Fruit fly (Drosophila melanogaster): ENCODE measurements around the gene CG6398.

dm6 chrX:17828298-17829033 is 2.2 kb upstream of the CG6398 start:
- TF ChIP-seq Dll (optimal IDR thresholded peaks at IDR 0.05) (no peak), pan (optimal IDR thresholded peaks at IDR 0.05) (no peak), psq (optimal IDR thresholded peaks at IDR 0.05) (no peak)

All from whole organism.